Fruit fly (Drosophila melanogaster) whole organism, adult: ENCODE measurements around the gene trr.

Experiments used
- CG12768 ChIP-seq: fragments of 200-800 bp; sonication (Bioruptor generic); optimal IDR thresholded peaks from 2 replicates; lab custom pipeline; 2017; ENCODE audit warnings: missing biosample characterization, missing genetic modification characterization, mild to moderate bottlenecking, moderate library complexity, missing genetic modification reagents
- Mnt ChIP-seq: fragments of 200-800 bp; sonication (Bioruptor generic); optimal IDR thresholded peaks from 2 replicates; lab custom pipeline; 2016; ENCODE audit warnings: missing biosample characterization, mild to moderate bottlenecking, missing genetic modification characterization
- pad ChIP-seq: fragments of 200-800 bp; sonication (Bioruptor generic); optimal IDR thresholded peaks from 3 replicates; lab custom pipeline; 2017; ENCODE audit warnings: missing biosample characterization, missing genetic modification characterization, mild to moderate bottlenecking, moderate library complexity, missing genetic modification reagents
- tj ChIP-seq: fragments of 200-800 bp; sonication (Bioruptor generic); optimal IDR thresholded peaks from 3 replicates; lab custom pipeline; 2017; ENCODE audit warnings: missing biosample characterization, mild to moderate bottlenecking, missing genetic modification characterization, moderate library complexity

trr gene

DNA sequence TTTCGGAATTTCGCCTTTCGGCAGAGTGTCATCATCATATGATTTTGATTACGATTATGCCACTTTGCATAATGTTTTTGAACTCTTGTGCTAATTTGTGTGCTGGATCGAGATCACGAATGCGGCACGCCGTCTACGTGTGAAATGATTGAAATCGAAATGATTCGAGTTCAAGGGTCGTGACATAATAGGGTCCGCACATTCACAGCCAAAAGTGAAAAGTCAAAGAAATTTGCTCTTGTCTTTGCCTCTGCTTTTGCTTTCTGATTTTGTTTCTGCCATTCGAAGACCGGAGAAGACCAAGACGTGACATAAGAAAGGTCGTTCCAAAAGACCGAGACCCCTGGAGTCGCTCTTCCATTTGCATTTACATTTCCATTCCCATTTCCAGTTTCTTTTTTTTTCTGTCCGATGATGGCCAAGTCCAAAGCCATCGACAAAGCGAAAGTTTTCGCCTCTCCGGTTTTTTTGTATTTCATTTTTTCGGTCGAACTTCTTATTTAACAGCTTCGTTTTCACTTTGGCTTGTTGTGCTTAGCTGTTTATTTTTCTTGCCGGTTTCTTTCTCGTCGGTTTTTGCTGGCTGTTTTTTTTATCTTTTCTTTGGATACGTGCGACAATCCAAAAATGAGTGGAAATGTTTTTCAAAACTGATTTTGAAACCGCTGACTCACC, 54.9 kb downstream of the trr start:
- peak; percentile 71 for TF ChIP-seq tj (GFP tag; lab: Kevin White, UChicago)
- TF ChIP-seq Mnt (GFP tag; lab: Kevin White, UChicago) = no peak

DNA sequence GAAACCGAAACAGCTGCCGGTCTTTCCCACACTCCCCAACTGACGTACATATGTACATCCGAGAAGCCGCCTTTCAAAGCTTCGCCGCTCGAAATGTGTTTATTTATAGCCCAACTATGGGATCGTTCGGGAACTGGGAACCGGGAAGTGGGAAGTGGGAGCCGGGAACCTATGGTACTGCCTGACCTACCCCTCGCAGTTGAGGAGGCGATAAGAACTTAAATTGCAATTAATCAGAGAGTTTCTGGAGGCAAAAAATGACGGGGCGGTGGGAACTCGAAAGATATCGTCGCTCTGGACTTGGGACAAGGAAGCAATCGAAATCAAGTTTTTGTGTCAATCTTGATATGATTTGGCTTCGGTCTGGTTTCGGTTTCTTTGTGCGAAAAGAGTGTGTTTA, 57.1 kb downstream of the trr start:
- no peak for TF ChIP-seq pad
- TF ChIP-seq CG12768 (GFP tag; lab: Kevin White, UChicago) = peak; percentile 9
